Worm (Caenorhabditis elegans) whole organism, L1 larva: ENCODE results near the gene degl-1.

Experiments
- aha-1 ChIP-seq: fragments of 150-350 bp; optimal IDR thresholded peaks from 2 replicates; lab custom pipeline; 2014; ENCODE audit warnings: missing biosample characterization, missing genetic modification characterization
- efl-3 ChIP-seq: fragments of 200-800 bp; sonication (Bioruptor generic); optimal IDR thresholded peaks from 2 replicates; lab custom pipeline; 2018; ENCODE audit warnings: mild to moderate bottlenecking, missing genetic modification characterization, missing compliant biosample characterization
- lin-15B ChIP-seq: fragments of 150-350 bp; sonication (generic microtip); optimal IDR thresholded peaks from 3 replicates; lab custom pipeline; 2014; ENCODE audit warnings: missing biosample characterization, missing genetic modification characterization
- lin-39 ChIP-seq: fragments of 150-350 bp; optimal IDR thresholded peaks from 2 replicates; lab custom pipeline; 2014; ENCODE audit warnings: missing biosample characterization, missing genetic modification reagents, missing genetic modification characterization
- lsy-2 ChIP-seq, 2 experiments: fragments of 150-350 bp; optimal IDR thresholded peaks; 2 replicates each; lab custom pipeline; 2014; ENCODE audit warnings: missing biosample characterization in 2 of 2, missing genetic modification characterization in 2 of 2
- mep-1 ChIP-seq: fragments of 150-350 bp; optimal IDR thresholded peaks from 2 replicates; lab custom pipeline; 2014; ENCODE audit warnings: missing biosample characterization, missing genetic modification characterization
- nhr-28 ChIP-seq: fragments of 150-350 bp; optimal IDR thresholded peaks from 2 replicates; lab custom pipeline; 2014; ENCODE audit warnings: missing biosample characterization, missing genetic modification characterization
- unc-62 ChIP-seq: fragments of 150-350 bp; optimal IDR thresholded peaks from 2 replicates; lab custom pipeline; 2014; ENCODE audit warnings: missing biosample characterization, missing genetic modification reagents, missing genetic modification characterization

DNA sequence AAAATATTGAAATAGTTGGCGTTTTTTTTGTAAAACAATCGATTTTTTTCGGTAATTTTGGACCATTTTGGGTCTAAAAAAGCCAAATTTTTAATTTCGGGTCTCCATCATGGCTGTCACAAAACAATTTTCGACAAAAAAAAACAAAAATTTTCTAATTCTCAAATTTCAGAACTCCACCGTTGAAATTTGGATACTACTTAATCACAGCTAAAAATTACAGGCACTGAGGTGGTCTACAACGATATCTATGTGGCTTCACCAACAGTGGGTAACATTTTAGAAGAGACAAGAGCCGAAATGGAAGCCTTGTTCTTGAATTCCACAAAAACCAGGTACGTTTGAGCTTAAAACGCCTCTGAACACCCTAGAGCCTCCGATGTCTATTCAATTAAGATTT lies 31.1 kb upstream of the degl-1 start, which contains the start of gene Y57G11C.1142:
- no peak for TF ChIP-seq nhr-28
- no peak for TF ChIP-seq unc-62
- TF ChIP-seq efl-3 (GFP tag; lab: Kevin White, UChicago), result no peak
- TF ChIP-seq aha-1 (tag; lab: Kevin White, UChicago), result no peak
- TF ChIP-seq mep-1, result no peak
- no peak for TF ChIP-seq lsy-2 (tag; optimal IDR thresholded peaks at IDR 0.05; lab: Kevin White, UChicago)
- TF ChIP-seq lin-39 (tag; lab: Kevin White, UChicago), result no peak
- TF ChIP-seq lin-15B (tag; lab: Kevin White, UChicago), result no peak
